Worm (Caenorhabditis elegans) whole organism, L1 larva: ENCODE results near the gene Y49E10.27.

Experiments
- elt-3 ChIP-seq, 6 experiments: fragments of 150-350 bp in 1 of 6; sonication (generic microtip); optimal IDR thresholded peaks; 2 replicates each; lab custom pipeline; 2017 to 2018; ENCODE audit warnings: missing biosample characterization in 6 of 6, missing genetic modification characterization in 6 of 6, inconsistent platforms in 1 of 6
- grh-1 ChIP-seq: fragments of 200-800 bp; sonication (Bioruptor generic); IDR thresholded peaks from 2 replicates; pipeline ENCODE4 v1.3.6; 2022; ENCODE audit warnings: missing genetic modification reagents, missing genetic modification characterization, missing compliant biosample characterization
- lin-15B ChIP-seq: fragments of 150-350 bp; sonication (generic microtip); optimal IDR thresholded peaks from 3 replicates; lab custom pipeline; 2014; ENCODE audit warnings: missing biosample characterization, missing genetic modification characterization
- snpc-4 ChIP-seq: fragments of 150-350 bp; optimal IDR thresholded peaks from 2 replicates; lab custom pipeline; 2014; ENCODE audit warnings: missing biosample characterization, missing genetic modification characterization

DNA sequence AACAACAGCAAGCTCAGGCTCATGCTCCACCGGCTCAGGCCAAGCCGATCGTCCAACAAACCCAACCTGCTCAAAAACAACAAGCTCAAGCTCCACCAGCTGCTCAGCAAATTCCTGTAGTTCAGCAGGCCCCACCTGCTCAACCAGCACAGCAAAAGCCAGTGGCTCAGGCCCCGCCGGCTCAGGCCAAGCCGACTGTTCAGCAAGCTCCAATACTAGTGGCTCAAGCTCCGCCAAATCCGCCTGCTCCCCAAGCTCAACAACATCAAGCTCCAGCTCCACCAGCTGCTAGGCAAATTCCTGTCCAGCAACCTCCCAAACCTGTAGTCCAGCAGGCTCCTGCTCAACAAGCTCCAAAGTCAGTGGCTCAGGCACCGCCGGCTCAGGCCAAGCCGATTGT lies 35.6 kb downstream of the Y49E10.27 start:
- no peak for TF ChIP-seq snpc-4 (tag; lab: Kevin White, UChicago)
- no peak for TF ChIP-seq lin-15B
- TF ChIP-seq grh-1 (GFP tag; lab: Robert Waterston, UW), result no peak
- no peak for TF ChIP-seq elt-3 (tag; optimal IDR thresholded peaks at IDR 0.05; lab: Kevin White, UChicago)
